Worm (Caenorhabditis elegans): ENCODE measurements around the gene otpl-5.

ce11 chrV:8536213-8536612 is 6.9 kb downstream of the otpl-5 start, which contains the start of gene his-39:
- TF ChIP-seq grh-1 (GFP tag; IDR thresholded peaks at IDR 0.05) (no peak), ama-1 (optimal IDR thresholded peaks at IDR 0.05) (no peak), ztf-4 (tag; optimal IDR thresholded peaks at IDR 0.05) (no peak), sup-37 (GFP tag; optimal IDR thresholded peaks at IDR 0.05) (no peak), nhr-47 (tag; optimal IDR thresholded peaks at IDR 0.05) (no peak), fos-1 (tag; optimal IDR thresholded peaks at IDR 0.05) (no peak), lin-39 (tag; optimal IDR thresholded peaks at IDR 0.05) (no peak), tbx-2 (tag; optimal IDR thresholded peaks at IDR 0.05) (no peak), elt-3 (tag; optimal IDR thresholded peaks at IDR 0.05) (no peak)
